Fruit fly (Drosophila melanogaster) whole organism, wandering third instar larva: Measurements from ENCODE around the gene CG13247.

Experiments used
- Abd-B ChIP-seq: fragments of >200 bp; optimal IDR thresholded peaks from 2 replicates; lab custom pipeline; 2017; ENCODE audit warnings: missing biosample characterization, missing genetic modification characterization
- CG32264 ChIP-seq: fragments of 200-800 bp; sonication (Bioruptor generic); optimal IDR thresholded peaks from 2 replicates; lab custom pipeline; 2016; ENCODE audit warnings: missing biosample characterization, missing genetic modification characterization
- CG9705 ChIP-seq: fragments of 200-800 bp; sonication (Bioruptor generic); optimal IDR thresholded peaks from 2 replicates; lab custom pipeline; 2018; ENCODE audit warnings: missing biosample characterization, mild to moderate bottlenecking, missing genetic modification characterization
- CrebA ChIP-seq: fragments of 200-800 bp; sonication (Bioruptor generic); optimal IDR thresholded peaks from 2 replicates; lab custom pipeline; 2016; ENCODE audit warnings: missing biosample characterization, mild to moderate bottlenecking, missing genetic modification characterization, borderline replicate concordance
- Dfd ChIP-seq: fragments of >200 bp; optimal IDR thresholded peaks from 2 replicates; lab custom pipeline; 2017; ENCODE audit warnings: missing biosample characterization, missing genetic modification characterization
- Dif ChIP-seq: fragments of 200-275, 200-300 bp; sonication (Bioruptor generic); optimal IDR thresholded peaks from 2 replicates; lab custom pipeline; 2018; ENCODE audit warnings: missing biosample characterization, missing genetic modification characterization; ENCODE audit not compliant: partially characterized antibody
- GATAd ChIP-seq: sonication (Bioruptor generic); optimal IDR thresholded peaks from 2 replicates; lab custom pipeline; 2016; ENCODE audit warnings: missing biosample characterization, missing genetic modification characterization
- HLH106 ChIP-seq: fragments of 200-800 bp; optimal IDR thresholded peaks from 3 replicates; lab custom pipeline; 2019; ENCODE audit warnings: missing biosample characterization, mild to moderate bottlenecking, missing genetic modification characterization, moderate library complexity
- Hnf4 ChIP-seq: fragments of 200-800 bp; sonication (Bioruptor generic); optimal IDR thresholded peaks from 2 replicates; lab custom pipeline; 2016; ENCODE audit warnings: missing biosample characterization, mild to moderate bottlenecking, missing genetic modification characterization
- Hr78 ChIP-seq: fragments of >200 bp; optimal IDR thresholded peaks from 2 replicates; lab custom pipeline; 2017; ENCODE audit warnings: missing biosample characterization, missing genetic modification characterization
- Hr83 ChIP-seq: fragments of 200-300 bp; sonication (Bioruptor generic); optimal IDR thresholded peaks from 2 replicates; lab custom pipeline; 2016; ENCODE audit warnings: missing biosample characterization, mild to moderate bottlenecking, missing genetic modification characterization, moderate library complexity; ENCODE audit not compliant: poor library complexity, severe bottlenecking
- Jra ChIP-seq: sonication (Bioruptor generic); optimal IDR thresholded peaks from 2 replicates; lab custom pipeline; 2016; ENCODE audit warnings: missing biosample characterization, missing genetic modification characterization
- Mio ChIP-seq: sonication (Bioruptor generic); optimal IDR thresholded peaks from 2 replicates; lab custom pipeline; 2016; ENCODE audit warnings: missing biosample characterization, missing genetic modification characterization
- Myc ChIP-seq: fragments of >200 bp; optimal IDR thresholded peaks from 2 replicates; lab custom pipeline; 2017
- N ChIP-seq: fragments of >200 bp; optimal IDR thresholded peaks from 2 replicates; lab custom pipeline; 2018; ENCODE audit warnings: missing biosample characterization, missing external identifiers, missing genetic modification characterization
- OdsH ChIP-seq: fragments of 200-800 bp; sonication (Bioruptor generic); optimal IDR thresholded peaks from 2 replicates; lab custom pipeline; 2016; ENCODE audit warnings: missing biosample characterization, mild to moderate bottlenecking, missing genetic modification characterization
- Rel ChIP-seq, 2 experiments: fragments of 200-800 bp; sonication (Bioruptor generic) in 1 of 2; optimal IDR thresholded peaks; 2 replicates in 1 of 2; 3 replicates in 1 of 2; lab custom pipeline; 2016 to 2019; ENCODE audit warnings: mild to moderate bottlenecking in 2 of 2, missing biosample characterization in 2 of 2, missing genetic modification characterization in 2 of 2, moderate library complexity in 1 of 2
- Sp1 ChIP-seq: fragments of 200-800 bp; sonication (Bioruptor generic); optimal IDR thresholded peaks from 3 replicates; lab custom pipeline; 2019; ENCODE audit warnings: missing biosample characterization, mild to moderate bottlenecking, missing genetic modification characterization, moderate library complexity
- Vsx2 ChIP-seq: fragments of 200-300, 225-300 bp; sonication (Bioruptor generic); optimal IDR thresholded peaks from 2 replicates; lab custom pipeline; 2018; ENCODE audit warnings: missing biosample characterization, missing genetic modification characterization; ENCODE audit not compliant: partially characterized antibody
- br ChIP-seq: fragments of 200-800 bp; sonication (Bioruptor generic); optimal IDR thresholded peaks from 2 replicates; lab custom pipeline; 2016; ENCODE audit warnings: missing biosample characterization, missing genetic modification characterization
- brk ChIP-seq: fragments of 200-800 bp; sonication (Bioruptor generic); optimal IDR thresholded peaks from 2 replicates; lab custom pipeline; 2016; ENCODE audit warnings: missing biosample characterization, mild to moderate bottlenecking, missing genetic modification characterization
- dl ChIP-seq, 2 experiments: fragments of 175-275, 200-275 bp in 1 of 2; fragments of 200-275 bp in 1 of 2; sonication (Bioruptor generic); optimal IDR thresholded peaks; lab custom pipeline; 2018; ENCODE audit warnings: mild to moderate bottlenecking in 2 of 2, missing biosample characterization in 2 of 2, missing genetic modification characterization in 2 of 2, moderate library complexity in 2 of 2; ENCODE audit not compliant: partially characterized antibody in 2 of 2, insufficient read depth in 1 of 2
- dmrt93B ChIP-seq: fragments of 200-800 bp; sonication (Bioruptor generic); optimal IDR thresholded peaks from 2 replicates; lab custom pipeline; 2018; ENCODE audit warnings: missing biosample characterization, mild to moderate bottlenecking, missing genetic modification characterization
- dsf ChIP-seq: sonication (Bioruptor generic); optimal IDR thresholded peaks from 2 replicates; lab custom pipeline; 2016; ENCODE audit warnings: missing biosample characterization, missing genetic modification characterization, borderline replicate concordance
- ey ChIP-seq: fragments of 200-800 bp; sonication (Bioruptor generic); optimal IDR thresholded peaks from 2 replicates; lab custom pipeline; 2016; ENCODE audit warnings: missing biosample characterization, missing genetic modification characterization
- foxo ChIP-seq, 2 experiments: fragments of 200-800 bp; sonication (Bioruptor generic); optimal IDR thresholded peaks; 2 replicates in 1 of 2; 3 replicates in 1 of 2; lab custom pipeline; 2016 to 2017; ENCODE audit warnings: missing biosample characterization in 2 of 2, missing genetic modification characterization in 2 of 2
- fru ChIP-seq: fragments of 200-800 bp; sonication (Bioruptor generic); optimal IDR thresholded peaks from 3 replicates; lab custom pipeline; 2016; ENCODE audit warnings: missing biosample characterization, mild to moderate bottlenecking, missing genetic modification characterization
- h ChIP-seq: fragments of 200-800 bp; sonication (Bioruptor generic); optimal IDR thresholded peaks from 3 replicates; lab custom pipeline; 2016; ENCODE audit warnings: missing biosample characterization, mild to moderate bottlenecking, missing genetic modification characterization
- jim ChIP-seq: fragments of 175-275, 200-325 bp; sonication (Bioruptor generic); optimal IDR thresholded peaks from 2 replicates; lab custom pipeline; 2016; ENCODE audit warnings: missing biosample characterization, mild to moderate bottlenecking, missing genetic modification characterization
- lola ChIP-seq: fragments of >200 bp; optimal IDR thresholded peaks from 2 replicates; lab custom pipeline; 2017; ENCODE audit warnings: missing biosample characterization, missing genetic modification characterization
- pan ChIP-seq: fragments of >200 bp; optimal IDR thresholded peaks from 2 replicates; lab custom pipeline; 2017
- psq ChIP-seq: fragments of 200-800 bp; sonication (Bioruptor generic); optimal IDR thresholded peaks from 3 replicates; lab custom pipeline; 2017; ENCODE audit warnings: missing biosample characterization, mild to moderate bottlenecking, missing genetic modification characterization, moderate library complexity
- rgr ChIP-seq: fragments of 200-800 bp; sonication (Bioruptor generic); optimal IDR thresholded peaks from 3 replicates; lab custom pipeline; 2016; ENCODE audit warnings: missing biosample characterization, mild to moderate bottlenecking, missing genetic modification characterization
- sage ChIP-seq: fragments of 200-800 bp; sonication (Bioruptor generic); optimal IDR thresholded peaks from 2 replicates; lab custom pipeline; 2016; ENCODE audit warnings: missing biosample characterization, mild to moderate bottlenecking, missing genetic modification characterization
- sv ChIP-seq: fragments of 200-800 bp; sonication (Bioruptor generic); optimal IDR thresholded peaks from 3 replicates; lab custom pipeline; 2016; ENCODE audit warnings: missing biosample characterization, missing genetic modification characterization
- tai ChIP-seq: sonication (Bioruptor generic); optimal IDR thresholded peaks from 2 replicates; lab custom pipeline; 2016; ENCODE audit warnings: missing biosample characterization, missing genetic modification characterization
- usp ChIP-seq: fragments of >200 bp; optimal IDR thresholded peaks from 2 replicates; lab custom pipeline; 2017; ENCODE audit warnings: missing biosample characterization, missing genetic modification characterization
- woc ChIP-seq: sonication (Bioruptor generic); optimal IDR thresholded peaks from 2 replicates; lab custom pipeline; 2016; ENCODE audit warnings: missing biosample characterization, mild to moderate bottlenecking, missing genetic modification characterization

The CG13247 gene

dm6 chr3L:20396047-20396446 is 25.9 kb downstream of the CG13247 start:
- TF ChIP-seq brk (GFP tag; lab: Kevin White, UChicago), result no peak

- no peak for TF ChIP-seq tai
- no peak for TF ChIP-seq N (GFP tag; lab: Kevin White, UChicago)
- TF ChIP-seq ey (GFP tag; lab: Kevin White, UChicago), result no peak
- no peak for TF ChIP-seq OdsH
- TF ChIP-seq Sp1, result no peak
- no peak for TF ChIP-seq CrebA
- no peak for TF ChIP-seq dsf (GFP tag; lab: Kevin White, UChicago)
- TF ChIP-seq foxo (GFP tag; optimal IDR thresholded peaks at IDR 0.05; lab: Kevin White, UChicago), result no peak
- TF ChIP-seq Hr78 (GFP tag; lab: Kevin White, UChicago), result no peak
- TF ChIP-seq Rel (GFP tag; optimal IDR thresholded peaks at IDR 0.05; lab: Kevin White, UChicago), result no peak
- no peak for TF ChIP-seq Rel (tag; optimal IDR thresholded peaks at IDR 0.05; lab: Kevin White, UChicago)
- no peak for TF ChIP-seq psq
- TF ChIP-seq Dfd (GFP tag; lab: Kevin White, UChicago), result no peak
These were observed 27.7 kb downstream of the CG13247 start for dm6 chr3L:20397770-20398169.

- peak; percentile 55 for TF ChIP-seq woc (GFP tag; lab: Kevin White, UChicago)
- peak; percentile 25 for TF ChIP-seq Hnf4
- TF ChIP-seq OdsH, result peak; percentile 66
- peak; percentile 60 for TF ChIP-seq Sp1
- TF ChIP-seq pan (lab: Kevin White, UChicago), result no peak
- TF ChIP-seq Myc (lab: Kevin White, UChicago), result no peak
- TF ChIP-seq dl (GFP tag; optimal IDR thresholded peaks at IDR 0.05; lab: Kevin White, UChicago; ENCODE audit: insufficient read depth in 1 of 2, partially characterized antibody in 2 of 2), result no peak
- TF ChIP-seq fru (GFP tag; lab: Kevin White, UChicago), result peak; percentile 69
- peak; percentile 76 for TF ChIP-seq h (GFP tag; lab: Kevin White, UChicago)
- peak; percentile 59 for TF ChIP-seq psq
- no peak for TF ChIP-seq Rel (GFP tag; optimal IDR thresholded peaks at IDR 0.05; lab: Kevin White, UChicago)
- no peak for TF ChIP-seq Rel (tag; optimal IDR thresholded peaks at IDR 0.05; lab: Kevin White, UChicago)
- TF ChIP-seq foxo (GFP tag; optimal IDR thresholded peaks at IDR 0.05; lab: Kevin White, UChicago), result peak in 1 of 2 experiments; percentile 79
- no peak for TF ChIP-seq usp (GFP tag; lab: Kevin White, UChicago)
- TF ChIP-seq Hr83, result no peak
- peak; percentile 72 for TF ChIP-seq ey (GFP tag; lab: Kevin White, UChicago)
- peak; percentile 19 for TF ChIP-seq sage (GFP tag; lab: Kevin White, UChicago)
- no peak for TF ChIP-seq dsf (GFP tag; lab: Kevin White, UChicago)
- no peak for TF ChIP-seq Abd-B (GFP tag; lab: Kevin White, UChicago)
- TF ChIP-seq tai, result no peak
- peak; percentile 14 for TF ChIP-seq Dif
- no peak for TF ChIP-seq lola (GFP tag; lab: Kevin White, UChicago)
- peak; percentile 59 for TF ChIP-seq HLH106 (tag; lab: Kevin White, UChicago)
- no peak for TF ChIP-seq CG32264 (GFP tag; lab: Kevin White, UChicago)
- TF ChIP-seq Vsx2 (GFP tag; lab: Kevin White, UChicago), result no peak
- no peak for TF ChIP-seq jim (GFP tag; lab: Kevin White, UChicago)
- TF ChIP-seq N (GFP tag; lab: Kevin White, UChicago), result no peak
- peak; percentile 64 for TF ChIP-seq brk (GFP tag; lab: Kevin White, UChicago)
- TF ChIP-seq sv (GFP tag; lab: Kevin White, UChicago), result peak; percentile 82
- peak; percentile 75 for TF ChIP-seq rgr (GFP tag; lab: Kevin White, UChicago)
- peak; percentile 69 for TF ChIP-seq br
- TF ChIP-seq Mio (GFP tag; lab: Kevin White, UChicago), result no peak
- peak; percentile 21 for TF ChIP-seq dmrt93B (GFP tag; lab: Kevin White, UChicago)
- no peak for TF ChIP-seq Hr78 (GFP tag; lab: Kevin White, UChicago)
- TF ChIP-seq CrebA, result no peak
- TF ChIP-seq Dfd (GFP tag; lab: Kevin White, UChicago), result no peak
- TF ChIP-seq CG9705 (GFP tag; lab: Kevin White, UChicago), result peak; percentile 6
- TF ChIP-seq GATAd (GFP tag; lab: Kevin White, UChicago), result no peak
- TF ChIP-seq Jra, result peak; percentile 17
These were observed 28.4 kb downstream of the CG13247 start for dm6 chr3L:20398243-20399222.
